Worm (Caenorhabditis elegans): ENCODE measurements around the gene C46G7.5.

ce11 chrIV:5964286-5964685 lies 47.2 kb downstream of the C46G7.5 start:
- TF ChIP-seq rnt-1 (tag; optimal IDR thresholded peaks at IDR 0.05), result no peak
- TF ChIP-seq zip-4 (GFP tag; optimal IDR thresholded peaks at IDR 0.05), result no peak
- TF ChIP-seq alr-1 (tag; optimal IDR thresholded peaks at IDR 0.05; ENCODE audit: borderline replicate concordance), result no peak
- TF ChIP-seq C04F5.9 (tag; optimal IDR thresholded peaks at IDR 0.05), result no peak
- TF ChIP-seq nhr-20 (tag; optimal IDR thresholded peaks at IDR 0.05), result no peak
- no peak for TF ChIP-seq elt-3 (tag; optimal IDR thresholded peaks at IDR 0.05)
- no peak for TF ChIP-seq ceh-82 (tag; optimal IDR thresholded peaks at IDR 0.05)
- TF ChIP-seq lir-3 (tag; optimal IDR thresholded peaks at IDR 0.05; ENCODE audit: poor library complexity), result no peak
- no peak for TF ChIP-seq nhr-76 (tag; optimal IDR thresholded peaks at IDR 0.05)
- TF ChIP-seq nhr-77 (tag; optimal IDR thresholded peaks at IDR 0.05), result no peak
- TF ChIP-seq blmp-1 (tag; optimal IDR thresholded peaks at IDR 0.05), result no peak
- TF ChIP-seq jun-1 (tag; optimal IDR thresholded peaks at IDR 0.05), result no peak
- no peak for TF ChIP-seq ceh-90 (tag; optimal IDR thresholded peaks at IDR 0.05)

All from whole organism, L1 larva.